Fruit fly (Drosophila melanogaster): ENCODE measurements around the gene RpL3.
A peak's percentile ranks its signal among the peaks of the same experiment; 100 is the strongest.

Gene RpL3

dm6 chr3R:11196648-11197388 lies 24.9 kb upstream of the RpL3 start (continued):
- TF ChIP-seq nom (GFP tag; optimal IDR thresholded peaks at IDR 0.05) (peak; percentile 89), nau (GFP tag; optimal IDR thresholded peaks at IDR 0.05) (peak; percentile 97), pb (GFP tag; optimal IDR thresholded peaks at IDR 0.05) (no peak), sc (optimal IDR thresholded peaks at IDR 0.05) (no peak), sc (GFP tag; optimal IDR thresholded peaks at IDR 0.05) (peak; percentile 97), CG10366 (GFP tag; IDR thresholded peaks at IDR 0.05) (peak; percentile 97), CG1792 (GFP tag; optimal IDR thresholded peaks at IDR 0.05) (peak; percentile 88), CG7745 (tag; optimal IDR thresholded peaks at IDR 0.05) (no peak), CG13424 (tag; optimal IDR thresholded peaks at IDR 0.05) (peak; percentile 99), H15 (GFP tag; IDR thresholded peaks at IDR 0.05) (peak; percentile 97), Dek (tag; optimal IDR thresholded peaks at IDR 0.05) (peak; percentile 99), CG12769 (tag; optimal IDR thresholded peaks at IDR 0.05) (peak; percentile 82), mirr (GFP tag; optimal IDR thresholded peaks at IDR 0.05) (peak; percentile 68), CG4282 (GFP tag; optimal IDR thresholded peaks at IDR 0.05) (no peak), pita (GFP tag; optimal IDR thresholded peaks at IDR 0.05) (no peak), CG6813 (GFP tag; optimal IDR thresholded peaks at IDR 0.05) (peak; percentile 97), CG4404 (GFP tag; IDR thresholded peaks at IDR 0.05) (peak; percentile 97), CG15011 (GFP tag; optimal IDR thresholded peaks at IDR 0.05) (peak; percentile 98), CG10565 (GFP tag; optimal IDR thresholded peaks at IDR 0.05) (peak; percentile 77), CG3407 (GFP tag; optimal IDR thresholded peaks at IDR 0.05) (peak; percentile 96), dpn (GFP tag; optimal IDR thresholded peaks at IDR 0.05) (peak; percentile 96 to 97), twi (tag; optimal IDR thresholded peaks at IDR 0.05) (peak; percentile 88), ro (GFP tag; IDR thresholded peaks at IDR 0.05) (peak; percentile 97), Atf-2 (GFP tag; optimal IDR thresholded peaks at IDR 0.05) (peak; percentile 74), CG6791 (GFP tag; IDR thresholded peaks at IDR 0.05; ENCODE audit: partially characterized antibody) (no peak), Dip2 (GFP tag; IDR thresholded peaks at IDR 0.05) (peak; percentile 80), Asciz (GFP tag; optimal IDR thresholded peaks at IDR 0.05) (peak; percentile 99), Bteb2 (GFP tag; optimal IDR thresholded peaks at IDR 0.05) (peak; percentile 81), CG8478 (optimal IDR thresholded peaks at IDR 0.05) (no peak), ap (GFP tag; IDR thresholded peaks at IDR 0.05) (peak; percentile 97), ttk (GFP tag; IDR thresholded peaks at IDR 0.05) (peak; percentile 98), phol (tag; optimal IDR thresholded peaks at IDR 0.05) (peak; percentile 99), Mrtf (GFP tag; IDR thresholded peaks at IDR 0.05) (peak; percentile 98), Atf6 (GFP tag; IDR thresholded peaks at IDR 0.05) (peak; percentile 99), pho (GFP tag; optimal IDR thresholded peaks at IDR 0.05) (peak; percentile 96), CG1529 (GFP tag; optimal IDR thresholded peaks at IDR 0.05) (peak; percentile 97), gfzf (GFP tag; optimal IDR thresholded peaks at IDR 0.05) (peak; percentile 3), CG8089 (GFP tag; optimal IDR thresholded peaks at IDR 0.05) (peak; percentile 63), CG8924 (tag; optimal IDR thresholded peaks at IDR 0.05) (peak; percentile 95), crp (GFP tag; optimal IDR thresholded peaks at IDR 0.05) (peak in 1 of 2 experiments; percentile 74), CG10321 (GFP tag; IDR thresholded peaks at IDR 0.05) (peak; percentile 79), Dad (GFP tag; optimal IDR thresholded peaks at IDR 0.05) (peak; percentile 95), Nf-YB (GFP tag; optimal IDR thresholded peaks at IDR 0.05) (peak; percentile 89), Dbx (GFP tag; IDR thresholded peaks at IDR 0.05) (peak; percentile 99), CG8765 (GFP tag; IDR thresholded peaks at IDR 0.05) (peak; percentile 87), Hr78 (GFP tag; optimal IDR thresholded peaks at IDR 0.05) (peak in 1 of 2 experiments; percentile 96), disco-r (GFP tag; optimal IDR thresholded peaks at IDR 0.05) (peak; percentile 31), CG10431 (GFP tag; optimal IDR thresholded peaks at IDR 0.05) (peak; percentile 97), CG15514 (GFP tag; optimal IDR thresholded peaks at IDR 0.05) (peak; percentile 90), usp (GFP tag; optimal IDR thresholded peaks at IDR 0.05) (no peak)
